Worm (Caenorhabditis elegans) whole organism, young adult: Measurements from ENCODE around the gene C14A4.6.

Experiments used
- B0336.3 ChIP-seq: fragments of 200-800 bp; sonication (Bioruptor generic); IDR thresholded peaks from 2 replicates; pipeline ENCODE4 v1.3.6; 2022; ENCODE audit warnings: missing genetic modification characterization, missing compliant biosample characterization
- D2030.7 ChIP-seq: fragments of 200-800 bp; sonication (Bioruptor generic); IDR thresholded peaks from 2 replicates; pipeline ENCODE4 v1.3.6; 2022; ENCODE audit warnings: missing genetic modification reagents, missing genetic modification characterization, missing compliant biosample characterization
- F22D6.2 ChIP-seq: sonication (generic microtip); optimal IDR thresholded peaks from 2 replicates; lab custom pipeline; 2016; ENCODE audit warnings: mild to moderate bottlenecking, missing genetic modification characterization, missing compliant biosample characterization
- F39B2.1 ChIP-seq: fragments of 200-800 bp; sonication (Bioruptor generic); IDR thresholded peaks from 2 replicates; pipeline ENCODE4 v1.3.6; 2022; ENCODE audit warnings: missing genetic modification reagents, missing genetic modification characterization, missing compliant biosample characterization
- F49E8.2 ChIP-seq: sonication (generic microtip); optimal IDR thresholded peaks from 3 replicates; lab custom pipeline; 2017; ENCODE audit warnings: missing genetic modification characterization, mild to moderate bottlenecking, missing compliant biosample characterization, antibody characterized with exemption, moderate library complexity; ENCODE audit not compliant: insufficient read depth
- F52B5.7 ChIP-seq: sonication (generic microtip); optimal IDR thresholded peaks from 2 replicates; lab custom pipeline; 2016; ENCODE audit warnings: mild to moderate bottlenecking, missing genetic modification characterization, missing compliant biosample characterization
- F55B11.4 ChIP-seq: sonication (generic microtip); optimal IDR thresholded peaks from 2 replicates; lab custom pipeline; 2016; ENCODE audit warnings: missing compliant biosample characterization, missing genetic modification characterization, borderline replicate concordance; ENCODE audit not compliant: insufficient read depth
- Y95B8A.8 ChIP-seq: fragments of 200-800 bp; sonication (Bioruptor generic); IDR thresholded peaks from 2 replicates; pipeline ENCODE4 v1.3.6; 2022; ENCODE audit warnings: missing genetic modification reagents, missing genetic modification characterization, missing compliant biosample characterization
- bed-2 ChIP-seq: fragments of 200-800 bp; sonication (Bioruptor generic); IDR thresholded peaks from 2 replicates; pipeline ENCODE4 v1.3.6; 2022; ENCODE audit warnings: missing genetic modification reagents, missing genetic modification characterization, missing compliant biosample characterization
- ccch-3 ChIP-seq: fragments of 200-800 bp; sonication (Bioruptor generic); optimal IDR thresholded peaks from 2 replicates; lab custom pipeline; 2018; ENCODE audit warnings: mild to moderate bottlenecking, missing genetic modification characterization, missing compliant biosample characterization
- ceh-100 ChIP-seq: fragments of 200-800 bp; sonication (Bioruptor generic); IDR thresholded peaks from 2 replicates; pipeline ENCODE4 v1.3.6; 2022; ENCODE audit warnings: missing genetic modification reagents, missing genetic modification characterization, missing compliant biosample characterization
- ceh-40 ChIP-seq: fragments of 200-800 bp; sonication (Bioruptor generic); IDR thresholded peaks from 2 replicates; pipeline ENCODE4 v1.3.6; 2022; ENCODE audit warnings: missing genetic modification characterization, missing compliant biosample characterization
- ceh-91 ChIP-seq: fragments of 200-800 bp; sonication (Bioruptor generic); IDR thresholded peaks from 2 replicates; pipeline ENCODE4 v1.3.6; 2022; ENCODE audit warnings: missing genetic modification reagents, missing genetic modification characterization, missing compliant biosample characterization
- die-1 ChIP-seq: sonication (generic microtip); optimal IDR thresholded peaks from 2 replicates; lab custom pipeline; 2016; ENCODE audit warnings: missing genotype, mild to moderate bottlenecking, missing genetic modification characterization, missing compliant biosample characterization
- efl-1 ChIP-seq: fragments of 150-350 bp; optimal IDR thresholded peaks from 2 replicates; lab custom pipeline; 2014; ENCODE audit warnings: missing biosample characterization, missing genetic modification reagents, missing genetic modification characterization
- egl-18 ChIP-seq: fragments of 200-800 bp; sonication (Bioruptor generic); IDR thresholded peaks from 2 replicates; pipeline ENCODE4 v1.3.6; 2022; ENCODE audit warnings: missing genetic modification reagents, missing genetic modification characterization, missing compliant biosample characterization
- ekl-4 ChIP-seq: fragments of 200-800 bp; sonication (Bioruptor generic); IDR thresholded peaks from 2 replicates; pipeline ENCODE4 v1.3.6; 2022; ENCODE audit warnings: missing genetic modification reagents, missing genetic modification characterization, missing compliant biosample characterization
- him-1 ChIP-seq: sonication (generic microtip); optimal IDR thresholded peaks from 2 replicates; lab custom pipeline; 2016; ENCODE audit warnings: missing genotype, missing genetic modification reagents, missing genetic modification characterization, missing compliant biosample characterization
- hlh-12 ChIP-seq: sonication (generic microtip); optimal IDR thresholded peaks from 2 replicates; lab custom pipeline; 2016; ENCODE audit warnings: missing genetic modification characterization, missing compliant biosample characterization
- lin-26 ChIP-seq: fragments of 200-800 bp; sonication (Bioruptor generic); IDR thresholded peaks from 2 replicates; pipeline ENCODE4 v1.3.6; 2022; ENCODE audit warnings: missing genetic modification reagents, missing genetic modification characterization, missing compliant biosample characterization
- lir-1 ChIP-seq: fragments of 200-800 bp; sonication (Bioruptor generic); conservative IDR thresholded peaks from 2 replicates; pipeline ENCODE4 v1.3.6; 2022; ENCODE audit warnings: missing genetic modification reagents, missing genetic modification characterization, missing compliant biosample characterization
- lsl-1 ChIP-seq: fragments of 200-800 bp; sonication (Bioruptor generic); optimal IDR thresholded peaks from 2 replicates; lab custom pipeline; 2018; ENCODE audit warnings: mild to moderate bottlenecking, missing genetic modification characterization, moderate library complexity, missing compliant biosample characterization
- madf-10 ChIP-seq: sonication (generic microtip); optimal IDR thresholded peaks from 2 replicates; lab custom pipeline; 2016; ENCODE audit warnings: mild to moderate bottlenecking, missing genetic modification characterization, missing compliant biosample characterization
- madf-6 ChIP-seq: fragments of 200-800 bp; sonication (Bioruptor generic); IDR thresholded peaks from 2 replicates; pipeline ENCODE4 v1.3.6; 2022; ENCODE audit warnings: missing genetic modification reagents, missing genetic modification characterization, missing compliant biosample characterization
- mes-4 ChIP-seq: sonication (generic microtip); optimal IDR thresholded peaks from 2 replicates; lab custom pipeline; 2016; ENCODE audit warnings: missing genotype, missing genetic modification characterization, missing compliant biosample characterization
- nfyb-1 ChIP-seq: fragments of 200-800 bp; sonication (Bioruptor generic); IDR thresholded peaks from 2 replicates; pipeline ENCODE4 v1.3.6; 2022; ENCODE audit warnings: missing genetic modification reagents, missing genetic modification characterization, missing compliant biosample characterization
- nhr-179 ChIP-seq: sonication (generic microtip); optimal IDR thresholded peaks from 2 replicates; lab custom pipeline; 2016; ENCODE audit warnings: mild to moderate bottlenecking, missing genetic modification characterization, missing compliant biosample characterization
- nhr-27 ChIP-seq: fragments of 200-800 bp; sonication (Bioruptor generic); optimal IDR thresholded peaks from 2 replicates; lab custom pipeline; 2018; ENCODE audit warnings: mild to moderate bottlenecking, missing genetic modification characterization, moderate library complexity, missing compliant biosample characterization
- pbrm-1 ChIP-seq: fragments of 200-800 bp; sonication (Bioruptor generic); IDR thresholded peaks from 2 replicates; pipeline ENCODE4 v1.3.6; 2022; ENCODE audit warnings: missing genetic modification reagents, missing genetic modification characterization, missing compliant biosample characterization
- sea-2 ChIP-seq: fragments of 200-800 bp; sonication (Bioruptor generic); IDR thresholded peaks from 2 replicates; pipeline ENCODE4 v1.3.6; 2022; ENCODE audit warnings: missing genetic modification characterization, missing compliant biosample characterization
- snpc-3.4 ChIP-seq: sonication (generic microtip); optimal IDR thresholded peaks from 2 replicates; lab custom pipeline; 2017; ENCODE audit warnings: missing genetic modification characterization, mild to moderate bottlenecking, missing compliant biosample characterization, antibody characterized with exemption, moderate library complexity, missing genotype, missing genetic modification reagents
- snpc-4 ChIP-seq, 5 experiments: fragments of 150-350 bp in 1 of 5; sonication (generic microtip) in 4 of 5; optimal IDR thresholded peaks; 2 replicates each; lab custom pipeline; 2014 to 2018; ENCODE audit warnings: missing genetic modification characterization in 5 of 5, missing biosample characterization in 3 of 5, antibody characterized with exemption in 2 of 5, mild to moderate bottlenecking in 2 of 5, missing compliant biosample characterization in 2 of 5, missing genotype in 2 of 5, moderate library complexity in 2 of 5, missing genetic modification reagents in 1 of 5
- tlf-1 ChIP-seq: fragments of 200-800 bp; sonication (Bioruptor generic); optimal IDR thresholded peaks from 2 replicates; lab custom pipeline; 2018; ENCODE audit warnings: mild to moderate bottlenecking, missing genetic modification characterization, missing compliant biosample characterization
- unc-130 ChIP-seq: sonication (generic microtip); optimal IDR thresholded peaks from 2 replicates; lab custom pipeline; 2016; ENCODE audit warnings: missing genetic modification reagents, missing genetic modification characterization, missing compliant biosample characterization
- zim-3 ChIP-seq: sonication (generic microtip); optimal IDR thresholded peaks from 2 replicates; lab custom pipeline; 2017; ENCODE audit warnings: mild to moderate bottlenecking, missing genetic modification characterization, moderate library complexity, missing compliant biosample characterization

Gene C14A4.6

DNA sequence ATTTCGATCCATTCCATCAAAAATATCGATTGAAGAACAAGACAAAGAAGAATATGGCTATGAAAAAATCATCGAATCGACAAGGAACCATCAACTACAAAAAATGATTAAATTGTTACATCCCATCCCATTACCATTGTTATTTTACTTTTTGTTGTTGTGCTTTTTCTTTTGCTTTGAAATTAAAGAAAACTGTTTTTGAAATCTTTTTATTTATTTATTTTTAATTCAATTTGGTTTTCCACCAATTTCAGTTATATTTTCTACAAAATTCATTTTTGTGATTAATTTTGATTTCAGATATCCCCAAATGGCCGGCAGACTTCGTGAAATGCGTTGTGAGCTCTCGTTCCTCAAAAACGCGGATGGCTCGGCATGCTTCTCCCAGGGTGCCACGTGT is 2.1 kb downstream of the C14A4.6 start, which contains the start of gene crn-5:
Gene crn-5, plus strand, starts transcription at position 301 of the 400 bp plus-strand sequence.
- no peak for TF ChIP-seq bed-2 (GFP tag; lab: Robert Waterston, UW)
- TF ChIP-seq mes-4 (tag; lab: Kevin White, UChicago) = no peak
- TF ChIP-seq D2030.7 = no peak
- no peak for TF ChIP-seq F55B11.4
- no peak for TF ChIP-seq ceh-40 (GFP tag; lab: Robert Waterston, UW)
- TF ChIP-seq unc-130 (GFP tag; lab: Kevin White, UChicago) = no peak
- TF ChIP-seq nfyb-1 (GFP tag; lab: Robert Waterston, UW) = no peak
- TF ChIP-seq die-1 (tag; lab: Kevin White, UChicago) = no peak
- TF ChIP-seq ceh-91 (GFP tag; lab: Robert Waterston, UW) = no peak
- TF ChIP-seq nhr-179 (tag; lab: Kevin White, UChicago) = no peak
- no peak for TF ChIP-seq F39B2.1 (GFP tag; lab: Robert Waterston, UW)
- TF ChIP-seq him-1 = no peak
- TF ChIP-seq F49E8.2 = no peak
- TF ChIP-seq zim-3 (tag; lab: Kevin White, UChicago) = no peak
- no peak for TF ChIP-seq sea-2
- TF ChIP-seq hlh-12 (tag; lab: Kevin White, UChicago) = no peak

- TF ChIP-seq efl-1 (GFP tag; lab: Kevin White, UChicago) (no peak), ceh-100 (GFP tag; lab: Robert Waterston, UW) (no peak), ccch-3 (GFP tag; lab: Kevin White, UChicago) (no peak), lsl-1 (GFP tag; lab: Kevin White, UChicago) (no peak), B0336.3 (no peak), F49E8.2 (no peak), lir-1 (GFP tag; lab: Robert Waterston, UW) (no peak), mes-4 (tag; lab: Kevin White, UChicago) (no peak), pbrm-1 (GFP tag; lab: Robert Waterston, UW) (0 out of 2 replicates have a peak, but pooled peaks have one; percentile 22), nfyb-1 (GFP tag; lab: Robert Waterston, UW) (no peak), madf-6 (GFP tag; lab: Robert Waterston, UW) (0 out of 2 replicates have a peak, but pooled peaks have one; percentile 37), madf-10 (tag; lab: Kevin White, UChicago) (no peak), snpc-3.4 (tag; lab: Kevin White, UChicago) (no peak), ekl-4 (GFP tag; lab: Robert Waterston, UW) (0 out of 2 replicates have a peak, but pooled peaks have one; percentile 18), F52B5.7 (tag; lab: Kevin White, UChicago) (no peak), unc-130 (GFP tag; lab: Kevin White, UChicago) (no peak), tlf-1 (GFP tag; lab: Kevin White, UChicago) (no peak), egl-18 (GFP tag; lab: Robert Waterston, UW) (no peak), nhr-27 (tag; lab: Kevin White, UChicago) (no peak)
Measured at ce11 chrII:10587742-10588141, 6.8 kb downstream of the C14A4.6 start, which contains the start of gene crn-3. Gene crn-3, plus strand, starts transcription at chrII:10588042.

ce11 chrII:10584036-10584435 is 10.5 kb downstream of the C14A4.6 start, which contains the start of gene algn-9:
Gene algn-9, plus strand, starts transcription at chrII:10584336.
- no peak for TF ChIP-seq snpc-4 (GFP tag; optimal IDR thresholded peaks at IDR 0.05; lab: Kevin White, UChicago)
- no peak for TF ChIP-seq snpc-4 (tag; optimal IDR thresholded peaks at IDR 0.05; lab: Kevin White, UChicago)
- 0 out of 2 replicates have a peak, but pooled peaks have one; percentile 11 for TF ChIP-seq Y95B8A.8 (GFP tag; lab: Robert Waterston, UW)

DNA sequence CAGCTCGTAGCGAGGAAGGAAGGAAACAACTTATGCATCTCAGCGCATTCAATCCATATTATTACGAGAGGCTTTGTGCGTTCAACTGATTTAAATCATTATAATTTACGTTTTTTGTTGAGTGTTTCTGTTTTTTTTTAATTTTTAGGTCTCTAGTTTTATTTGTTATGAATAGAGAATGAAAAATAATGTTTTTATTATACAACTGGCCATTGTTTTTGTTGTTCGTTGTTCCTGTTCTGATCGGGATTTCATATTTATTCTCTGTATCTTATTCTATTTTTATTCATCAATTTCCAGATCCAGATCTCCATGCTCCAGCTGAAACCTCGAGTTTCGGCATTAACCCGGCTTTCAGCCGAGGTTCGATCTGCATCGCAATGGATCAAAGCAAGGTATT is 12.3 kb downstream of the C14A4.6 start, which contains the start of gene mrps-22:
Gene mrps-22, plus strand, starts transcription at position 301 of the 400 bp plus-strand sequence.
- TF ChIP-seq F22D6.2 (tag; lab: Kevin White, UChicago) = no peak
- no peak for TF ChIP-seq die-1 (tag; lab: Kevin White, UChicago)
- no peak for TF ChIP-seq sea-2
- TF ChIP-seq lin-26 (GFP tag; lab: Robert Waterston, UW) = no peak
- TF ChIP-seq nfyb-1 (GFP tag; lab: Robert Waterston, UW) = no peak
